Worm (Caenorhabditis elegans): ENCODE results near the gene str-247.
A peak's percentile ranks its signal among the peaks of the same experiment; 100 is the strongest.

str-247 gene

DNA sequence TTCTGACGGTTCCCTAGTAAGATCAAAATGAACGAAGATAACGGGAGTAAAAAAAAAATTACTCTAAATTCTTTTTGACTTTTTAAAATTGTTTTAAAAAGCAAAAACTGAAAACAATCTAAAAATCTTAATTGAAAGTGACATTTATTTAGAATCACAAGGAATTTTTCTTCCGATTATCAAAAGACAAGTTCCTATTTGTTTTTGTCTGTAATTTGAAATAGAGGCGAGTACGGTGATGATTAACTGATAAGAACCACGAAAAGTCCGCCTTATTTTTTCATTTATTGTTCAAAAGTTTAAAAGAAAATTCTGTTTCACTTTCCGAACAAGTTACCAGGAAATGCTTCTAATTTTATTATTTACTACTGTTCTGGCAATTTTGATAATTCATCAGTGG lies 4.1 kb upstream of the str-247 start, which contains the start of gene dach-1:
dach-1 (plus strand) TSS at position 301 of the 400 bp plus-strand sequence.
- TF ChIP-seq nhr-23 (tag; optimal IDR thresholded peaks at IDR 0.05) (no peak), sma-9 (GFP tag; optimal IDR thresholded peaks at IDR 0.05) (no peak), sma-9 (tag; optimal IDR thresholded peaks at IDR 0.05) (no peak), ceh-82 (tag; optimal IDR thresholded peaks at IDR 0.05) (no peak), nhr-10 (tag; optimal IDR thresholded peaks at IDR 0.05) (no peak)

DNA sequence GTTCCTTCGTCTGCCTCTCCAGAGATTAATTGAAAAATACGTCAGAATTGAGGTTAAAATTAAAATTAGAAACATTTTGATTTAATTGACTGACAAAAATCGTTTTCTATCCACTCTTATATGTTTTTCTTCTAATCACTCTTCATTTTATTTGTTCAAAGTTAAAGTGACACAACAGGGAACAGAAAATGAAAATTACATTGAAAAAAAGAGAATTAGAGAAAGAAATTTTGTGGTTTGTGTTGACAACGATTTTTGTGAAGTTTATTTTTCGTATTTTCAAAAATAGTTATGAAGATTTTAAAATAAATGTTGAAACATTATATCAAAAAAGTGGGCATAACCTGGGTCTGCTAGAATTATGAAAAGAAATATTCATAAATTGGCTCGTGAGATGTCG lies 3.8 kb downstream of the str-247 start, which contains the start of gene cyp-34A5:
cyp-34A5 (minus strand) TSS at position 101 of the 400 bp plus-strand sequence.
- TF ChIP-seq elt-3 (tag; optimal IDR thresholded peaks at IDR 0.05) (no peak), lin-39 (tag; optimal IDR thresholded peaks at IDR 0.05) (no peak), mdl-1 (tag; optimal IDR thresholded peaks at IDR 0.05) (no peak), ztf-11 (tag; optimal IDR thresholded peaks at IDR 0.05) (no peak), egl-27 (tag; optimal IDR thresholded peaks at IDR 0.05) (no peak), crh-2 (tag; optimal IDR thresholded peaks at IDR 0.05) (no peak), sma-3 (GFP tag; optimal IDR thresholded peaks at IDR 0.05) (no peak)

ce11 chrV:3961235-3961634 lies 7.4 kb downstream of the str-247 start, which contains the start of gene cyp-34A6:
Gene cyp-34A6, minus strand, starts transcription at chrV:3961335.
- TF ChIP-seq dmd-4 (tag; optimal IDR thresholded peaks at IDR 0.05) (no peak), crh-2 (tag; optimal IDR thresholded peaks at IDR 0.05) (no peak), nhr-25 (tag; optimal IDR thresholded peaks at IDR 0.05) (no peak), nhr-77 (tag; optimal IDR thresholded peaks at IDR 0.05) (no peak), snpc-4 (tag; optimal IDR thresholded peaks at IDR 0.05) (no peak)

- TF ChIP-seq C34F6.9 (tag; optimal IDR thresholded peaks at IDR 0.05) = no peak
- TF ChIP-seq ceh-16 (tag; optimal IDR thresholded peaks at IDR 0.05) = no peak
- no peak for TF ChIP-seq crh-2 (tag; optimal IDR thresholded peaks at IDR 0.05)
- no peak for TF ChIP-seq lin-13 (GFP tag; optimal IDR thresholded peaks at IDR 0.05)
- TF ChIP-seq elt-3 (tag; optimal IDR thresholded peaks at IDR 0.05) = no peak
- TF ChIP-seq lin-39 (tag; optimal IDR thresholded peaks at IDR 0.05) = no peak
- TF ChIP-seq nhr-11 (tag; optimal IDR thresholded peaks at IDR 0.05) = no peak
- TF ChIP-seq lin-11 (tag; optimal IDR thresholded peaks at IDR 0.05) = no peak
- TF ChIP-seq alr-1 (tag; optimal IDR thresholded peaks at IDR 0.05) = no peak
- no peak for TF ChIP-seq R02D3.7 (tag; optimal IDR thresholded peaks at IDR 0.05)
- TF ChIP-seq ceh-82 (tag; optimal IDR thresholded peaks at IDR 0.05) = no peak
- no peak for TF ChIP-seq unc-55 (GFP tag; optimal IDR thresholded peaks at IDR 0.05)
- no peak for TF ChIP-seq Y55F3AM.14 (GFP tag; optimal IDR thresholded peaks at IDR 0.05)
- TF ChIP-seq nhr-21 (tag; optimal IDR thresholded peaks at IDR 0.05) = no peak
- no peak for TF ChIP-seq dmd-4 (tag; optimal IDR thresholded peaks at IDR 0.05)
Observed at ce11 chrV:3963715-3964114, 9.9 kb downstream of the str-247 start, which contains the start of gene cyp-34A7. Gene cyp-34A7, minus strand, starts transcription at chrV:3963815.

ce11 chrV:3967762-3968161 lies 13.9 kb downstream of the str-247 start, which contains the start of gene cyp-34A8:
Gene cyp-34A8, minus strand, starts transcription at chrV:3967823.
- peak; percentile 31 for TF ChIP-seq sma-9 (GFP tag; optimal IDR thresholded peaks at IDR 0.05)
- no peak for TF ChIP-seq sma-9 (tag; optimal IDR thresholded peaks at IDR 0.05)
- no peak for TF ChIP-seq ZK546.5 (tag; optimal IDR thresholded peaks at IDR 0.05)
- no peak for TF ChIP-seq snpc-4 (tag; optimal IDR thresholded peaks at IDR 0.05)

- TF ChIP-seq skn-1 (tag; optimal IDR thresholded peaks at IDR 0.05) (no peak), aly-2 (tag; optimal IDR thresholded peaks at IDR 0.05) (no peak), unc-62 (GFP tag; optimal IDR thresholded peaks at IDR 0.05) (no peak), ztf-4 (tag; optimal IDR thresholded peaks at IDR 0.05) (no peak), elt-3 (tag; optimal IDR thresholded peaks at IDR 0.05) (no peak), fos-1 (tag; optimal IDR thresholded peaks at IDR 0.05) (no peak), nhr-25 (tag; optimal IDR thresholded peaks at IDR 0.05) (no peak), crh-2 (tag; optimal IDR thresholded peaks at IDR 0.05) (no peak), F13H6.1 (tag; optimal IDR thresholded peaks at IDR 0.05) (no peak), R02D3.7 (tag; optimal IDR thresholded peaks at IDR 0.05) (no peak)
Observed at ce11 chrV:3968929-3969328, 15.1 kb downstream of the str-247 start.

Measured in whole organism, L2 larva.